Comparison of ENCODE assay signal across 4 fruit fly cellular contexts in the genomic region with DNA sequence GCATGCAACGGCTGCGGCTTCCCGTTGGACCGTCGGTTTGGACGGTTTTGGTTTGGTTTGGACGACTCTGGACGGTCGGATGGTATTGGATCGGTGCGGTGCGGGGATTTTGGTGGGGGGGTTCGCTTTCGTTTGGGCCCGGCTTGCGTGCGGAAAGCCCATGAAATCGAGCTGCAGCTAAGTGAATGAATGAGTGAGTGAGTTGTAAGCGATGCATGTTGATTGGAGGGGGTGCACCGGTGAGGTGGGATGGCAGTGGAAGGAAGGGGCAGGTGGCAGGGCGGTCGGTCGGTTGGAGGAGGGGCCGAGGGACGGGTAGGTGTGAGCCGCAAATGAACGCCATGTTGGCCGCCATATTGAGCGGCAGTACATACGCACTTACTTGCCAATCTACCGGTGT.
TF ChIP-seq lines count a peak whose summit lies in the region.

No protein-coding gene starts in this region.

- TF ChIP-seq CTCF in whole organism, embryonic (GFP tag; optimal IDR thresholded peaks at IDR 0.05; lab: Kevin White, UChicago): no peak

TF ChIP-seq in whole organism, embryonic, 481 proteins besides CTCF, POLR2A, EP300 and RAD21 (continues in another document):
- TF ChIP-seq Sry-β (GFP tag; optimal IDR thresholded peaks at IDR 0.05; lab: Kevin White, UChicago) (no peak), HLH4C (GFP tag; IDR thresholded peaks at IDR 0.05; lab: Robert Waterston, UW; ENCODE audit: partially characterized antibody) (no peak), Dp (GFP tag; optimal IDR thresholded peaks at IDR 0.05; lab: Kevin White, UChicago) (no peak), CG32767 (GFP tag; IDR thresholded peaks at IDR 0.05; lab: Robert Waterston, UW) (no peak), Elba2 (GFP tag; optimal IDR thresholded peaks at IDR 0.05; lab: Kevin White, UChicago) (no peak), B-H1 (GFP tag; IDR thresholded peaks at IDR 0.05; lab: Robert Waterston, UW) (no peak), TFAM (GFP tag; optimal IDR thresholded peaks at IDR 0.05; lab: Kevin White, UChicago) (no peak), CG6683 (GFP tag; optimal IDR thresholded peaks at IDR 0.05; lab: Kevin White, UChicago) (no peak), tna (GFP tag; IDR thresholded peaks at IDR 0.05; lab: Robert Waterston, UW; ENCODE audit: partially characterized antibody) (no peak), chinmo (GFP tag; IDR thresholded peaks at IDR 0.05; lab: Robert Waterston, UW; ENCODE audit: partially characterized antibody) (no peak), CG11093 (GFP tag; IDR thresholded peaks at IDR 0.05; lab: Robert Waterston, UW) (no peak), Abd-B (GFP tag; optimal IDR thresholded peaks at IDR 0.05; lab: Kevin White, UChicago) (no peak), HLH54F (GFP tag; optimal IDR thresholded peaks at IDR 0.05; lab: Kevin White, UChicago) (no peak), CG6813 (GFP tag; optimal IDR thresholded peaks at IDR 0.05; lab: Kevin White, UChicago) (no peak), Hmx (GFP tag; optimal IDR thresholded peaks at IDR 0.05; lab: Kevin White, UChicago) (no peak), crol (GFP tag; IDR thresholded peaks at IDR 0.05; lab: Robert Waterston, UW) (peak; percentile 94), phol (tag; optimal IDR thresholded peaks at IDR 0.05; lab: Kevin White, UChicago) (peak; percentile 53), Nf-YC (tag; optimal IDR thresholded peaks at IDR 0.05; lab: Kevin White, UChicago) (peak; percentile 74), Nf-YB (GFP tag; optimal IDR thresholded peaks at IDR 0.05; lab: Kevin White, UChicago) (peak; percentile 85), Dbx (GFP tag; IDR thresholded peaks at IDR 0.05; lab: Robert Waterston, UW) (no peak), kni (GFP tag; optimal IDR thresholded peaks at IDR 0.05; lab: Kevin White, UChicago) (peak; percentile 46), gcm2 (GFP tag; optimal IDR thresholded peaks at IDR 0.05; lab: Kevin White, UChicago) (no peak)

TF ChIP-seq in whole organism, prepupa, 60 proteins besides CTCF, POLR2A, EP300 and RAD21:
- TF ChIP-seq CG4318 (GFP tag; optimal IDR thresholded peaks at IDR 0.05; lab: Kevin White, UChicago) (no peak), OdsH (GFP tag; optimal IDR thresholded peaks at IDR 0.05; lab: Kevin White, UChicago) (no peak), CG31627 (GFP tag; optimal IDR thresholded peaks at IDR 0.05; lab: Kevin White, UChicago) (no peak), ss (GFP tag; optimal IDR thresholded peaks at IDR 0.05; lab: Kevin White, UChicago) (peak in 1 of 2 experiments; percentile 88), CG10631 (GFP tag; optimal IDR thresholded peaks at IDR 0.05; lab: Kevin White, UChicago) (no peak), Gug (GFP tag; IDR thresholded peaks at IDR 0.05; lab: Robert Waterston, UW) (0 out of 2 replicates have a peak, but pooled peaks have one; percentile 16), Eip93F (GFP tag; optimal IDR thresholded peaks at IDR 0.05; lab: Kevin White, UChicago) (no peak)

TF ChIP-seq in whole organism, pupa, 21 proteins besides CTCF, POLR2A, EP300 and RAD21:
- no peak for TF ChIP-seq rn (GFP tag; IDR thresholded peaks at IDR 0.05; lab: Robert Waterston, UW)
- TF ChIP-seq CG13204 (GFP tag; optimal IDR thresholded peaks at IDR 0.05; lab: Kevin White, UChicago): peak; percentile 47

TF ChIP-seq in whole organism, wandering third instar larva, 38 proteins besides CTCF, POLR2A, EP300 and RAD21:
- TF ChIP-seq Dfd (GFP tag; optimal IDR thresholded peaks at IDR 0.05; lab: Kevin White, UChicago): peak; percentile 48
- TF ChIP-seq ey (GFP tag; optimal IDR thresholded peaks at IDR 0.05; lab: Kevin White, UChicago): no peak
- TF ChIP-seq jim (GFP tag; optimal IDR thresholded peaks at IDR 0.05; lab: Kevin White, UChicago): no peak
- no peak for TF ChIP-seq Hr78 (GFP tag; optimal IDR thresholded peaks at IDR 0.05; lab: Kevin White, UChicago)

Comparison
In these comparisons a context has a peak if more than half of its experiments do, and no peak if none do; other contexts are left out.
1. Of the 7 proteins assayed by ChIP-seq in both whole organism, embryonic and whole organism, prepupa: peak only in whole organism, embryonic: none; only in whole organism, prepupa: Gug; in both: none; in neither: 6.